Worm (Caenorhabditis elegans) whole organism, L3 larva: ENCODE measurements around the gene T14G11.1.

Source experiments
- ama-1 ChIP-seq: fragments of 150-350 bp; optimal IDR thresholded peaks from 2 replicates; lab custom pipeline; 2018
- ceh-16 ChIP-seq: sonication (generic microtip); optimal IDR thresholded peaks from 2 replicates; lab custom pipeline; 2017; ENCODE audit warnings: missing biosample characterization, missing genetic modification characterization
- ceh-28 ChIP-seq: fragments of 150-350 bp; optimal IDR thresholded peaks from 2 replicates; lab custom pipeline; 2014; ENCODE audit warnings: missing biosample characterization, missing genetic modification reagents, missing genetic modification characterization
- ceh-82 ChIP-seq: fragments of 150-350 bp; optimal IDR thresholded peaks from 2 replicates; lab custom pipeline; 2014; ENCODE audit warnings: missing biosample characterization, missing genetic modification characterization
- ceh-9 ChIP-seq: sonication (generic microtip); optimal IDR thresholded peaks from 2 replicates; lab custom pipeline; 2018; ENCODE audit warnings: missing biosample characterization, missing genetic modification characterization
- daf-12 ChIP-seq: fragments of 150-350 bp; optimal IDR thresholded peaks from 2 replicates; lab custom pipeline; 2014; ENCODE audit warnings: missing biosample characterization, missing genetic modification reagents, missing genetic modification characterization
- egl-27 ChIP-seq: sonication (generic microtip); optimal IDR thresholded peaks from 4 replicates; lab custom pipeline; 2017; ENCODE audit warnings: missing biosample characterization, missing genetic modification reagents, missing genetic modification characterization
- elt-1 ChIP-seq: fragments of 150-350 bp; optimal IDR thresholded peaks from 2 replicates; lab custom pipeline; 2014; ENCODE audit warnings: missing biosample characterization, missing genetic modification characterization
- elt-2 ChIP-seq: sonication (generic microtip); optimal IDR thresholded peaks from 2 replicates; lab custom pipeline; 2016; ENCODE audit warnings: missing genetic modification reagents, mild to moderate bottlenecking, missing genetic modification characterization, missing compliant biosample characterization
- elt-3 ChIP-seq, 3 experiments: fragments of 150-350 bp in 1 of 3; sonication (generic microtip) in 2 of 3; optimal IDR thresholded peaks; 2 replicates in 2 of 3; 4 replicates in 1 of 3; lab custom pipeline; 2014 to 2017; ENCODE audit warnings: missing biosample characterization in 3 of 3, missing genetic modification characterization in 3 of 3
- eor-1 ChIP-seq, 2 experiments: fragments of 150-350 bp; optimal IDR thresholded peaks; 2 replicates each; lab custom pipeline; 2014 to 2018; ENCODE audit warnings: missing biosample characterization in 2 of 2, missing genetic modification characterization in 2 of 2
- fkh-2 ChIP-seq: fragments of 150-350 bp; optimal IDR thresholded peaks from 2 replicates; lab custom pipeline; 2014; ENCODE audit warnings: missing biosample characterization, missing genetic modification reagents, missing genetic modification characterization
- fos-1 ChIP-seq: fragments of 150-350 bp; optimal IDR thresholded peaks from 2 replicates; lab custom pipeline; 2014; ENCODE audit warnings: missing biosample characterization, missing genetic modification characterization
- jun-1 ChIP-seq: fragments of 150-350 bp; optimal IDR thresholded peaks from 2 replicates; lab custom pipeline; 2014; ENCODE audit warnings: missing biosample characterization, missing genetic modification reagents, missing genetic modification characterization
- lin-15B ChIP-seq: fragments of 150-350 bp; optimal IDR thresholded peaks from 2 replicates; lab custom pipeline; 2014; ENCODE audit warnings: missing biosample characterization, missing genetic modification characterization
- lin-39 ChIP-seq: fragments of 150-350 bp; optimal IDR thresholded peaks from 2 replicates; lab custom pipeline; 2018; ENCODE audit warnings: missing biosample characterization, missing genetic modification reagents, missing genetic modification characterization
- lsy-12 ChIP-seq: sonication (generic microtip); optimal IDR thresholded peaks from 2 replicates; lab custom pipeline; 2016; ENCODE audit warnings: mild to moderate bottlenecking, missing genetic modification characterization, missing compliant biosample characterization
- mdl-1 ChIP-seq: fragments of 150-350 bp; optimal IDR thresholded peaks from 2 replicates; lab custom pipeline; 2014; ENCODE audit warnings: missing biosample characterization, missing genetic modification characterization
- mml-1 ChIP-seq: fragments of 150-350 bp; sonication (generic microtip); optimal IDR thresholded peaks from 3 replicates; lab custom pipeline; 2014; ENCODE audit warnings: missing biosample characterization, missing genetic modification characterization
- nfya-1 ChIP-seq: sonication (generic microtip); optimal IDR thresholded peaks from 2 replicates; lab custom pipeline; 2017; ENCODE audit warnings: missing genetic modification characterization, mild to moderate bottlenecking, missing compliant biosample characterization, antibody characterized with exemption, moderate library complexity; ENCODE audit not compliant: insufficient read depth
- nhr-12 ChIP-seq: fragments of 150-350 bp; optimal IDR thresholded peaks from 2 replicates; lab custom pipeline; 2014; ENCODE audit warnings: missing biosample characterization, missing genetic modification characterization
- nhr-237 ChIP-seq: fragments of 150-350 bp; optimal IDR thresholded peaks from 2 replicates; lab custom pipeline; 2014; ENCODE audit warnings: missing biosample characterization, missing genetic modification characterization
- nhr-25 ChIP-seq: sonication (generic microtip); optimal IDR thresholded peaks from 2 replicates; lab custom pipeline; 2017; ENCODE audit warnings: missing biosample characterization, missing genetic modification characterization
- nhr-76 ChIP-seq: fragments of 150-350 bp; sonication (generic microtip); optimal IDR thresholded peaks from 5 replicates; lab custom pipeline; 2014; ENCODE audit warnings: missing biosample characterization, missing genetic modification characterization
- nhr-77 ChIP-seq: fragments of 150-350 bp; optimal IDR thresholded peaks from 2 replicates; lab custom pipeline; 2014; ENCODE audit warnings: missing biosample characterization, missing genetic modification characterization
- pha-4 ChIP-seq: fragments of 150-350 bp; optimal IDR thresholded peaks from 2 replicates; lab custom pipeline; 2014; ENCODE audit warnings: missing biosample characterization, missing genetic modification reagents, missing genetic modification characterization
- pqm-1 ChIP-seq: fragments of 150-350 bp; optimal IDR thresholded peaks from 2 replicates; lab custom pipeline; 2017; ENCODE audit warnings: missing biosample characterization, missing genetic modification characterization, inconsistent platforms
- sea-2 ChIP-seq: fragments of 150-350 bp; sonication (generic microtip); optimal IDR thresholded peaks from 4 replicates; lab custom pipeline; 2014; ENCODE audit warnings: missing biosample characterization, missing genetic modification reagents, missing genetic modification characterization
- skn-1 ChIP-seq: fragments of 150-350 bp; optimal IDR thresholded peaks from 2 replicates; lab custom pipeline; 2014; ENCODE audit warnings: missing biosample characterization, missing genetic modification characterization
- snpc-4 ChIP-seq: fragments of 150-350 bp; optimal IDR thresholded peaks from 2 replicates; lab custom pipeline; 2014; ENCODE audit warnings: missing biosample characterization, missing genetic modification characterization
- unc-39 ChIP-seq: sonication (generic microtip); optimal IDR thresholded peaks from 4 replicates; lab custom pipeline; 2017; ENCODE audit warnings: missing biosample characterization, missing genetic modification characterization
- ztf-11 ChIP-seq: fragments of 150-350 bp; optimal IDR thresholded peaks from 2 replicates; lab custom pipeline; 2014; ENCODE audit warnings: missing biosample characterization, missing genetic modification characterization
- ztf-4 ChIP-seq: fragments of 150-350 bp; optimal IDR thresholded peaks from 2 replicates; lab custom pipeline; 2014; ENCODE audit warnings: missing biosample characterization, missing genetic modification characterization

Gene T14G11.1

DNA sequence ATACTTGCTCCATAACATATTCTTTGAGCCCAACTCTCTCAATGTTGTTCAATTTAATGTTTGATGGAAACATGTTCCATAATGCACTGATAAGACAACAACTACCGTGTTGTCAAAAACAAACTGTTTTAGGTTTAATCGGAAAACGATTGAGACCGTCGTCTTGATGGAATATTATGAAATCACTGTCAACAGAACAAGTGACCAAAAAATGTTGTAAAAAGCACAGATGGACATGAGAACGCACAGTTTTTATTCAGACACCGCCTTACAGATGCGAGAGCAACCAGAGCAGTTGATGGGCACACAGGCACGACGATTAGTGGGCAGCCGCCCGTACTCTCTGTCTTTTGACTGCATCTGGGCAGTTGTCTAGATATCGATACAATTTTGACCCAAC, 4.2 kb downstream of the T14G11.1 start:
- TF ChIP-seq mml-1 (tag; lab: Kevin White, UChicago) (no peak), elt-1 (tag; lab: Kevin White, UChicago) (no peak), pqm-1 (tag; lab: Kevin White, UChicago) (peak; percentile 43), elt-2 (tag; lab: Kevin White, UChicago) (peak; percentile 49), nhr-76 (tag; lab: Kevin White, UChicago) (no peak), daf-12 (tag; lab: Kevin White, UChicago) (no peak)

DNA sequence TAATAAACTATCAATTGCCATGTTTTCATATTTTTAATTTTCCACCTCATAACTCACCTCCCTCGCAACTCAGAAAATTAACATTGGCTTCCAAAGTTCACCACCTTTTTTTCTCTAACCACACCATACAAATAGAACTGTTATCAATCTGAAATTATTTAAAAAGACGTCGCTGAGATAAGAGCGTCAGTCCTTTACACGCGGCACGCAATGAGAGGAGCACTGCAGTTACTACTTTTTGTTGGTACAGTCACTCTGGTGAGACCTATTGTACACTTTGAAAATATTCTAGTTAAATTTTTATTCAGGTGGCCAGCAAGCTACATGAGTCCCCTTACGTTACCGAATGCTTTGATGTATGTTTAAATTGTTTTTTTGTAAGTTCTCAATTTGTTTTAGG, 5.9 kb downstream of the T14G11.1 start, which contains the start of gene T02C5.1:
Gene T02C5.1 (plus strand): TSS at position 199 of the 400 bp plus-strand sequence.
- TF ChIP-seq lin-39 (tag; lab: Kevin White, UChicago) = no peak
- no peak for TF ChIP-seq fkh-2 (tag; lab: Kevin White, UChicago)
- TF ChIP-seq elt-2 (tag; lab: Kevin White, UChicago) = peak; percentile 74
- TF ChIP-seq pha-4 (tag; lab: Kevin White, UChicago) = peak; percentile 39
- TF ChIP-seq ceh-16 (tag; lab: Kevin White, UChicago) = no peak
- peak; percentile 46 for TF ChIP-seq pqm-1 (tag; lab: Kevin White, UChicago)
- no peak for TF ChIP-seq lin-15B (tag; lab: Kevin White, UChicago)
- TF ChIP-seq, all 47 proteins: peak for 3

ce11 chrX:2695292-2695691, 6.5 kb downstream of the T14G11.1 start:
- TF ChIP-seq lsy-12 (tag; lab: Kevin White, UChicago) = no peak
- no peak for TF ChIP-seq daf-12 (tag; lab: Kevin White, UChicago)
- TF ChIP-seq ceh-28 (tag; lab: Kevin White, UChicago) = no peak
- no peak for TF ChIP-seq fkh-2 (tag; lab: Kevin White, UChicago)
- TF ChIP-seq ztf-11 (tag; lab: Kevin White, UChicago) = no peak
- no peak for TF ChIP-seq mml-1 (tag; lab: Kevin White, UChicago)
- peak; percentile 90 for TF ChIP-seq elt-2 (tag; lab: Kevin White, UChicago)
- no peak for TF ChIP-seq ceh-9 (tag; lab: Kevin White, UChicago)
- no peak for TF ChIP-seq lin-39 (tag; lab: Kevin White, UChicago)
- TF ChIP-seq fos-1 = no peak
- no peak for TF ChIP-seq elt-3 (tag; optimal IDR thresholded peaks at IDR 0.05; lab: Kevin White, UChicago)
- TF ChIP-seq ztf-4 = no peak
- no peak for TF ChIP-seq egl-27
- TF ChIP-seq nhr-237 (tag; lab: Kevin White, UChicago) = no peak
- no peak for TF ChIP-seq nhr-25 (tag; lab: Kevin White, UChicago)
- peak; percentile 72 for TF ChIP-seq pha-4 (tag; lab: Kevin White, UChicago)
- no peak for TF ChIP-seq lin-15B (tag; lab: Kevin White, UChicago)
- TF ChIP-seq mdl-1 (tag; lab: Kevin White, UChicago) = no peak
- TF ChIP-seq ama-1 (lab: Kevin White, UChicago) = no peak
- TF ChIP-seq elt-1 (tag; lab: Kevin White, UChicago) = no peak
- TF ChIP-seq pqm-1 (tag; lab: Kevin White, UChicago) = peak; percentile 86
- peak; percentile 10 for TF ChIP-seq nfya-1 (tag; lab: Kevin White, UChicago)
- TF ChIP-seq eor-1 (tag; optimal IDR thresholded peaks at IDR 0.05; lab: Kevin White, UChicago) = no peak
- TF ChIP-seq unc-39 (tag; lab: Kevin White, UChicago) = no peak
- no peak for TF ChIP-seq snpc-4 (tag; lab: Kevin White, UChicago)
- no peak for TF ChIP-seq nhr-12 (tag; lab: Kevin White, UChicago)
- TF ChIP-seq ceh-16 (tag; lab: Kevin White, UChicago) = no peak
- no peak for TF ChIP-seq nhr-77 (tag; lab: Kevin White, UChicago)
- TF ChIP-seq ceh-82 = no peak
- no peak for TF ChIP-seq sea-2 (GFP tag; lab: Kevin White, UChicago)
- no peak for TF ChIP-seq nhr-76 (tag; lab: Kevin White, UChicago)
- peak; percentile 65 for TF ChIP-seq jun-1

DNA sequence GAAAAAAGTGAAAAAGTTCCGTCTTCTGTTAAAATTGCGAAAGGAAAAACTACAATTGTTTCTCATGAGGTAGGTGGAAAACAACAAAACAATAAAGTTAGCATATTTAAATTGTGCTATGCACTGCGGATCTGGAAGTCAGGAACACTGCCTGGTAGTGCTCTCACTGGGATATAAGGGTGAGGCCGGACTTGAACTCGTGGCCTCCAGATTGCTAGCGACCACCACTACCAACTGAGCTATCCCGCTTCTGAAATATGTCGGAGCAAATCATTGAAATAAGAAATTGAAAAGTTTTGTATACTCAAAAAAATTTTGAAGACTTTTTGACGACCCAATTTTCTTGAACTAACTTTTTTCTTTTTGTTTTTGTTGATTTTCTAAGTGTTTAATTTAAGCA, 7.8 kb downstream of the T14G11.1 start:
- TF ChIP-seq nfya-1 (tag; lab: Kevin White, UChicago) = no peak

DNA sequence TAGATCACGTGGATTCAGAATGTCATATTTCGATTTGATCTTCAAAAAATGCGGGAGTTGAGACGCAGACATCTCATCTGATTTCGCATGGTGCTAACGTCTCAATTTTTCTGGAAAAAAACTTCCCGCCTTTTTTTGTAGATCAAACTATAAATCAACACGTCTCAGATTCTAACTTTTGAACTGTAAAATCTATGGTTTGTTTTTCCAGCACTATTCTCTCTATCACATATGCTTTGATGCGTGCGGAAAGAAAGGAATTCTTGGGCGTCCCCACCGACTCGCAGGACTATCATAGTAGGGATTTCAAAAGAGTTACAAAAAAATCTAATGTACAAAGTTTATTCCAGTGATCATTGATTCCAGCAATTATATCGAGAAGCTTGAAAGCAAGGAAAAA, 8.9 kb downstream of the T14G11.1 start:
- no peak for TF ChIP-seq skn-1 (tag; lab: Kevin White, UChicago)
- TF ChIP-seq, all 47 proteins: peak for 0
